Fruit fly (Drosophila melanogaster): Measurements from ENCODE around the gene RpL22.

RpL22 gene

dm6 chrX:758892-759621 lies 5.9 kb downstream of the RpL22 start, which contains the start of gene CG5273 (continued):
- TF ChIP-seq sna (GFP tag; IDR thresholded peaks at IDR 0.05; ENCODE audit: partially characterized antibody) (peak; percentile 96), CG11093 (GFP tag; IDR thresholded peaks at IDR 0.05) (no peak), CG16863 (GFP tag; optimal IDR thresholded peaks at IDR 0.05) (no peak), CG9932 (GFP tag; IDR thresholded peaks at IDR 0.05) (peak; percentile 70), Hr3 (GFP tag; optimal IDR thresholded peaks at IDR 0.05) (no peak), disco-r (GFP tag; optimal IDR thresholded peaks at IDR 0.05) (no peak), CG1603 (tag; optimal IDR thresholded peaks at IDR 0.05) (peak; percentile 91), Pdp1 (GFP tag; optimal IDR thresholded peaks at IDR 0.05) (peak in 1 of 2 experiments; percentile 50), Atf3 (GFP tag; optimal IDR thresholded peaks at IDR 0.05) (no peak), lbe (GFP tag; optimal IDR thresholded peaks at IDR 0.05) (peak; percentile 45), CG4424 (GFP tag; optimal IDR thresholded peaks at IDR 0.05) (no peak), h (optimal IDR thresholded peaks at IDR 0.05) (no peak), tin (GFP tag; optimal IDR thresholded peaks at IDR 0.05) (no peak), CG17359 (tag; optimal IDR thresholded peaks at IDR 0.05) (no peak), CG31388 (GFP tag; optimal IDR thresholded peaks at IDR 0.05) (no peak), wdn (GFP tag; IDR thresholded peaks at IDR 0.05) (no peak), scrt (GFP tag; optimal IDR thresholded peaks at IDR 0.05) (peak; percentile 42), insv (GFP tag; optimal IDR thresholded peaks at IDR 0.05) (peak in 1 of 2 experiments; percentile 78), salm (tag; optimal IDR thresholded peaks at IDR 0.05) (peak; percentile 33), dm (GFP tag; optimal IDR thresholded peaks at IDR 0.05) (no peak), dpn (GFP tag; optimal IDR thresholded peaks at IDR 0.05) (peak in 1 of 2 experiments; percentile 18), Mrtf (GFP tag; IDR thresholded peaks at IDR 0.05) (no peak), CG6765 (GFP tag; optimal IDR thresholded peaks at IDR 0.05) (peak; percentile 0), CG11085 (GFP tag; IDR thresholded peaks at IDR 0.05) (no peak), Ssrp (tag; optimal IDR thresholded peaks at IDR 0.05) (no peak), Atf-2 (GFP tag; optimal IDR thresholded peaks at IDR 0.05) (no peak), CG15011 (GFP tag; optimal IDR thresholded peaks at IDR 0.05) (no peak), CG8924 (tag; optimal IDR thresholded peaks at IDR 0.05) (peak; percentile 31), dmrt99B (tag; optimal IDR thresholded peaks at IDR 0.05) (no peak), Scr (GFP tag; IDR thresholded peaks at IDR 0.05; ENCODE audit: partially characterized antibody) (peak; percentile 97), B-H2 (GFP tag; optimal IDR thresholded peaks at IDR 0.05) (peak; percentile 66), CG1024 (GFP tag; IDR thresholded peaks at IDR 0.05) (no peak), NC2α (GFP tag; optimal IDR thresholded peaks at IDR 0.05) (no peak), CG3847 (GFP tag; IDR thresholded peaks at IDR 0.05) (peak; percentile 61; the same call in 1 of the 2 replicates), cad (GFP tag; optimal IDR thresholded peaks at IDR 0.05) (peak; percentile 54), Drgx (GFP tag; IDR thresholded peaks at IDR 0.05) (peak; percentile 28; the same call in 1 of the 2 replicates), jumu (GFP tag; optimal IDR thresholded peaks at IDR 0.05) (no peak), Tbp (GFP tag; optimal IDR thresholded peaks at IDR 0.05) (no peak), Hr39 (optimal IDR thresholded peaks at IDR 0.05) (no peak), pita (GFP tag; optimal IDR thresholded peaks at IDR 0.05) (peak; percentile 94), Dad (GFP tag; optimal IDR thresholded peaks at IDR 0.05) (no peak), CG5245 (GFP tag; optimal IDR thresholded peaks at IDR 0.05) (no peak), jigr1 (GFP tag; IDR thresholded peaks at IDR 0.05) (no peak), CG11723 (GFP tag; optimal IDR thresholded peaks at IDR 0.05) (peak; percentile 4), shn (GFP tag; optimal IDR thresholded peaks at IDR 0.05) (no peak), kay (GFP tag; optimal IDR thresholded peaks at IDR 0.05) (no peak), fd3F (GFP tag; optimal IDR thresholded peaks at IDR 0.05) (no peak), HHEX (GFP tag; optimal IDR thresholded peaks at IDR 0.05) (no peak), eyg (GFP tag; optimal IDR thresholded peaks at IDR 0.05) (no peak), CG31365 (tag; optimal IDR thresholded peaks at IDR 0.05) (no peak), CG14860 (GFP tag; IDR thresholded peaks at IDR 0.05; ENCODE audit: partially characterized antibody) (peak; percentile 91)
